Fruit fly (Drosophila melanogaster) whole organism, embryonic: ENCODE data around the gene CG1024.

ENCODE experiments used
- Atf6 ChIP-seq: fragments of 200-800 bp; sonication (Bioruptor generic); IDR thresholded peaks from 2 replicates; pipeline ENCODE4 v1.3.6; 2022; ENCODE audit warnings: missing biosample characterization, missing genetic modification characterization
- Blimp-1 ChIP-seq: fragments of 200-800 bp; sonication (Bioruptor generic); optimal IDR thresholded peaks from 3 replicates; lab custom pipeline; 2018; ENCODE audit warnings: missing biosample characterization, missing genetic modification characterization, mild to moderate bottlenecking, moderate library complexity, missing genetic modification reagents
- C15 ChIP-seq: fragments of 200-800 bp; sonication (Bioruptor generic); IDR thresholded peaks from 3 replicates; pipeline ENCODE4 v1.3.6; 2022; ENCODE audit warnings: missing biosample characterization, missing genetic modification characterization
- CG1024 ChIP-seq: fragments of 200-800 bp; sonication (Bioruptor generic); IDR thresholded peaks from 2 replicates; pipeline ENCODE4 v1.3.6; 2022; ENCODE audit warnings: missing biosample characterization, missing genetic modification characterization
- CG11398 ChIP-seq: fragments of 200-800 bp; sonication (Bioruptor generic); optimal IDR thresholded peaks from 2 replicates; lab custom pipeline; 2016; ENCODE audit warnings: missing biosample characterization, missing genetic modification characterization
- CG11560 ChIP-seq: fragments of 200-800 bp; sonication (Bioruptor generic); IDR thresholded peaks from 3 replicates; pipeline ENCODE4 v1.3.6; 2022; ENCODE audit warnings: missing biosample characterization, missing genetic modification characterization
- CG12744 ChIP-seq: fragments of 200-800 bp; sonication (Bioruptor generic); optimal IDR thresholded peaks from 2 replicates; lab custom pipeline; 2016; ENCODE audit warnings: missing biosample characterization, missing genetic modification characterization
- CG15269 ChIP-seq: fragments of 200-800 bp; sonication (Bioruptor generic); optimal IDR thresholded peaks from 2 replicates; lab custom pipeline; 2018; ENCODE audit warnings: missing biosample characterization, mild to moderate bottlenecking, missing genetic modification characterization, moderate library complexity
- CG15601 ChIP-seq: fragments of 200-800 bp; sonication (Bioruptor generic); optimal IDR thresholded peaks from 3 replicates; lab custom pipeline; 2019; ENCODE audit warnings: missing biosample characterization, mild to moderate bottlenecking, missing genetic modification characterization, moderate library complexity
- CG1602 ChIP-seq: fragments of 200-800 bp; sonication (Bioruptor generic); optimal IDR thresholded peaks from 3 replicates; lab custom pipeline; 2016; ENCODE audit warnings: missing biosample characterization, missing genetic modification characterization
- CG16815 ChIP-seq: fragments of 200-800 bp; sonication (Bioruptor generic); optimal IDR thresholded peaks from 3 replicates; lab custom pipeline; 2017; ENCODE audit warnings: missing biosample characterization, mild to moderate bottlenecking, missing genetic modification characterization
- CG16863 ChIP-seq: fragments of 200-800 bp; sonication (Bioruptor generic); optimal IDR thresholded peaks from 3 replicates; lab custom pipeline; 2016; ENCODE audit warnings: missing biosample characterization, missing genetic modification characterization
- CG17359 ChIP-seq: fragments of 200-800 bp; sonication (Bioruptor generic); optimal IDR thresholded peaks from 3 replicates; lab custom pipeline; 2018; ENCODE audit warnings: missing biosample characterization, mild to moderate bottlenecking, missing genetic modification characterization, moderate library complexity
- CG30403 ChIP-seq: fragments of 200-800 bp; sonication (Bioruptor generic); optimal IDR thresholded peaks from 3 replicates; lab custom pipeline; 2016; ENCODE audit warnings: missing biosample characterization, missing genetic modification characterization
- CG3163 ChIP-seq: fragments of 200-800 bp; sonication (Bioruptor generic); optimal IDR thresholded peaks from 3 replicates; lab custom pipeline; 2016; ENCODE audit warnings: missing biosample characterization, missing genetic modification characterization
- CG34224 ChIP-seq: fragments of 200-800 bp; sonication (Bioruptor generic); IDR thresholded peaks from 3 replicates; pipeline ENCODE4 v1.3.6; 2022; ENCODE audit warnings: missing biosample characterization, missing genetic modification characterization; ENCODE audit not compliant: partially characterized antibody
- CG4617 ChIP-seq: fragments of 200-800 bp; sonication (Bioruptor generic); optimal IDR thresholded peaks from 3 replicates; lab custom pipeline; 2016; ENCODE audit warnings: missing biosample characterization, missing genetic modification characterization, borderline replicate concordance
- CG6689 ChIP-seq: fragments of 200-800 bp; sonication (Bioruptor generic); IDR thresholded peaks from 2 replicates; pipeline ENCODE4 v1.3.6; 2022; ENCODE audit warnings: missing biosample characterization, missing genetic modification characterization
- CG7839 ChIP-seq: fragments of 200-800 bp; sonication (Bioruptor generic); optimal IDR thresholded peaks from 3 replicates; lab custom pipeline; 2018; ENCODE audit warnings: missing biosample characterization, mild to moderate bottlenecking, missing genetic modification characterization, moderate library complexity
- CG7987 ChIP-seq: fragments of 200-800 bp; sonication (Bioruptor generic); optimal IDR thresholded peaks from 2 replicates; lab custom pipeline; 2018; ENCODE audit warnings: missing biosample characterization, mild to moderate bottlenecking, missing genetic modification characterization, moderate library complexity
- CG8089 ChIP-seq: fragments of 200-800 bp; sonication (Bioruptor generic); optimal IDR thresholded peaks from 3 replicates; lab custom pipeline; 2016; ENCODE audit warnings: missing biosample characterization, missing genetic modification characterization
- CG8388 ChIP-seq: fragments of 200-800 bp; sonication (Bioruptor generic); optimal IDR thresholded peaks from 2 replicates; lab custom pipeline; 2019; ENCODE audit warnings: missing biosample characterization, mild to moderate bottlenecking, missing genetic modification characterization, moderate library complexity
- CG9437 ChIP-seq: fragments of 200-800 bp; sonication (Bioruptor generic); optimal IDR thresholded peaks from 2 replicates; lab custom pipeline; 2018; ENCODE audit warnings: missing biosample characterization, mild to moderate bottlenecking, missing genetic modification characterization
- CG9876 ChIP-seq: fragments of 200-800 bp; sonication (Bioruptor generic); optimal IDR thresholded peaks from 2 replicates; lab custom pipeline; 2016; ENCODE audit warnings: missing biosample characterization, missing genetic modification characterization
- Dad ChIP-seq: fragments of 200-800 bp; sonication (Bioruptor generic); optimal IDR thresholded peaks from 3 replicates; lab custom pipeline; 2016; ENCODE audit warnings: missing biosample characterization, missing genetic modification characterization
- Deaf1 ChIP-seq: fragments of 200-800 bp; optimal IDR thresholded peaks from 3 replicates; lab custom pipeline; 2019; ENCODE audit warnings: missing biosample characterization, mild to moderate bottlenecking, missing genetic modification characterization, moderate library complexity
- Dfd ChIP-seq, 2 experiments: fragments of >200 bp; optimal IDR thresholded peaks; 2 replicates each; lab custom pipeline; 2017; ENCODE audit warnings: missing biosample characterization in 2 of 2, missing genetic modification characterization in 2 of 2
- Dip2 ChIP-seq: fragments of 200-800 bp; sonication (Bioruptor generic); IDR thresholded peaks from 2 replicates; pipeline ENCODE4 v1.3.6; 2022; ENCODE audit warnings: missing biosample characterization, missing genetic modification characterization
- Ets65A ChIP-seq: fragments of 200-800 bp; sonication (Bioruptor generic); peaks from one replicate; lab custom pipeline; 2016; ENCODE audit warnings: missing biosample characterization, missing genetic modification characterization
- HLHmδ ChIP-seq: fragments of 200-800 bp; sonication (Bioruptor generic); optimal IDR thresholded peaks from 2 replicates; lab custom pipeline; 2018; ENCODE audit warnings: missing biosample characterization, mild to moderate bottlenecking, missing genetic modification characterization, moderate library complexity
- NC2α ChIP-seq: fragments of 200-800 bp; sonication (Bioruptor generic); optimal IDR thresholded peaks from 2 replicates; lab custom pipeline; 2016; ENCODE audit warnings: missing biosample characterization, missing genetic modification characterization
- Neu2 ChIP-seq: fragments of 200-800 bp; sonication (Bioruptor generic); optimal IDR thresholded peaks from 3 replicates; lab custom pipeline; 2016; ENCODE audit warnings: missing biosample characterization, missing genetic modification characterization, borderline replicate concordance
- Sry-δ ChIP-seq: fragments of 200-800 bp; sonication (Bioruptor generic); optimal IDR thresholded peaks from 2 replicates; lab custom pipeline; 2016; ENCODE audit warnings: missing biosample characterization, missing genetic modification characterization
- Xbp1 ChIP-seq: fragments of 200-800 bp; sonication (Bioruptor generic); optimal IDR thresholded peaks from 3 replicates; lab custom pipeline; 2016; ENCODE audit warnings: missing biosample characterization, mild to moderate bottlenecking, missing genetic modification characterization
- abd-A ChIP-seq: fragments of 200-800 bp; sonication (Bioruptor generic); optimal IDR thresholded peaks from 3 replicates; lab custom pipeline; 2019; ENCODE audit warnings: missing biosample characterization, mild to moderate bottlenecking, missing genetic modification characterization, moderate library complexity
- br ChIP-seq: fragments of >200 bp; optimal IDR thresholded peaks from 2 replicates; lab custom pipeline; 2017
- gce ChIP-seq: fragments of 200-800 bp; sonication (Bioruptor generic); IDR thresholded peaks from 3 replicates; pipeline ENCODE4 v1.3.6; 2022; ENCODE audit warnings: missing biosample characterization, missing genetic modification characterization
- ham ChIP-seq: fragments of 200-800 bp; sonication (Bioruptor generic); IDR thresholded peaks from 2 replicates; pipeline ENCODE4 v1.3.6; 2022; ENCODE audit warnings: missing biosample characterization, missing genetic modification characterization
- lbe ChIP-seq: fragments of 200-800 bp; sonication (Bioruptor generic); optimal IDR thresholded peaks from 2 replicates; lab custom pipeline; 2016; ENCODE audit warnings: missing biosample characterization, mild to moderate bottlenecking, missing genetic modification characterization
- nerfin-2 ChIP-seq: fragments of 200-800 bp; sonication (Bioruptor generic); IDR thresholded peaks from 2 replicates; pipeline ENCODE4 v1.3.6; 2022; ENCODE audit warnings: missing biosample characterization, missing genetic modification characterization; ENCODE audit not compliant: partially characterized antibody
- nmo ChIP-seq: fragments of 200-800 bp; sonication (Bioruptor generic); optimal IDR thresholded peaks from 2 replicates; lab custom pipeline; 2018; ENCODE audit warnings: missing biosample characterization, mild to moderate bottlenecking, missing genetic modification characterization, moderate library complexity
- pan ChIP-seq, 4 experiments: fragments of >200 bp in 3 of 4; fragments of 200-800 bp in 1 of 4; sonication (Bioruptor generic) in 1 of 4; optimal IDR thresholded peaks in 3 of 4; IDR thresholded peaks in 1 of 4; 2 replicates each; pipeline versions ENCODE4 v1.3.6 to Lab custom; 2017 to 2022; ENCODE audit warnings: missing biosample characterization in 2 of 4, missing genetic modification characterization in 2 of 4, mixed read lengths in 1 of 4
- pb ChIP-seq: fragments of 200-800 bp; sonication (Bioruptor generic); optimal IDR thresholded peaks from 3 replicates; lab custom pipeline; 2016; ENCODE audit warnings: missing biosample characterization, missing genetic modification characterization
- pzg ChIP-seq: fragments of 200-800 bp; sonication (Bioruptor generic); optimal IDR thresholded peaks from 3 replicates; lab custom pipeline; 2018; ENCODE audit warnings: missing biosample characterization, mild to moderate bottlenecking, missing genetic modification characterization, moderate library complexity
- sens ChIP-seq: fragments of 200-800 bp; sonication (Bioruptor generic); peaks from one replicate; lab custom pipeline; 2016; ENCODE audit warnings: missing biosample characterization, missing genetic modification characterization
- seq ChIP-seq: fragments of 200-800 bp; sonication (Bioruptor generic); IDR thresholded peaks from 2 replicates; pipeline ENCODE4 v1.3.6; 2022; ENCODE audit warnings: missing biosample characterization, missing genetic modification characterization
- tgo ChIP-seq: fragments of 200-800 bp; sonication (Bioruptor generic); IDR thresholded peaks from 3 replicates; pipeline ENCODE4 v1.3.6; 2022; ENCODE audit warnings: missing biosample characterization, missing genetic modification characterization
- tx ChIP-seq: fragments of 200-800 bp; sonication (Bioruptor generic); optimal IDR thresholded peaks from 2 replicates; lab custom pipeline; 2016; ENCODE audit warnings: missing biosample characterization, missing genetic modification characterization
- unc-4 ChIP-seq: fragments of 200-800 bp; sonication (Bioruptor generic); IDR thresholded peaks from 2 replicates; pipeline ENCODE4 v1.3.6; 2022; ENCODE audit warnings: missing biosample characterization, missing genetic modification characterization; ENCODE audit not compliant: partially characterized antibody
- vfl ChIP-seq: fragments of 200-800 bp; sonication (Bioruptor generic); optimal IDR thresholded peaks from 2 replicates; lab custom pipeline; 2016; ENCODE audit warnings: missing biosample characterization, missing genetic modification characterization

The CG1024 gene

dm6 chr3R:6400710-6401521 is 20.8 kb upstream of the CG1024 start (continued):
- TF ChIP-seq Dfd (GFP tag; optimal IDR thresholded peaks at IDR 0.05; lab: Kevin White, UChicago) (no peak), sens (GFP tag; lab: Kevin White, UChicago) (peak; percentile 73), tx (GFP tag; lab: Kevin White, UChicago) (no peak), CG1024 (no peak), Xbp1 (GFP tag; lab: Kevin White, UChicago) (no peak), CG12744 (GFP tag; lab: Kevin White, UChicago) (no peak), pb (GFP tag; lab: Kevin White, UChicago) (no peak), pan (optimal IDR thresholded peaks at IDR 0.05; lab: Kevin White, UChicago) (no peak), pan (GFP tag; optimal IDR thresholded peaks at IDR 0.05 in 1 of 2, IDR thresholded peaks at IDR 0.05 in 1 of 2) (no peak), CG16863 (no peak), CG9876 (no peak), Sry-δ (no peak), CG3163 (no peak), CG1602 (GFP tag; lab: Kevin White, UChicago) (no peak), CG8388 (GFP tag; lab: Kevin White, UChicago) (no peak), seq (no peak), Deaf1 (tag; lab: Kevin White, UChicago) (no peak), Ets65A (no peak), tgo (GFP tag; lab: Robert Waterston, UW) (no peak), HLHmδ (GFP tag; lab: Kevin White, UChicago) (no peak), pzg (GFP tag; lab: Kevin White, UChicago) (no peak), Atf6 (GFP tag; lab: Robert Waterston, UW) (0 out of 2 replicates have a peak, but pooled peaks have one; percentile 11), C15 (GFP tag; lab: Robert Waterston, UW) (no peak), ham (GFP tag; lab: Robert Waterston, UW) (no peak), NC2α (GFP tag; lab: Kevin White, UChicago) (no peak), vfl (GFP tag; lab: Kevin White, UChicago) (no peak), CG15269 (peak; percentile 26), nerfin-2 (GFP tag; lab: Robert Waterston, UW) (no peak), lbe (GFP tag; lab: Kevin White, UChicago) (peak; percentile 26), CG34224 (no peak), CG11398 (GFP tag; lab: Kevin White, UChicago) (no peak), abd-A (tag; lab: Kevin White, UChicago) (peak; percentile 59), CG9437 (GFP tag; lab: Kevin White, UChicago) (no peak), CG15601 (peak; percentile 25), Dip2 (GFP tag; lab: Robert Waterston, UW) (no peak), CG11560 (tag; lab: Robert Waterston, UW) (no peak), CG8089 (GFP tag; lab: Kevin White, UChicago) (no peak), Blimp-1 (peak; percentile 26), CG16815 (no peak), unc-4 (GFP tag; lab: Robert Waterston, UW) (no peak), CG7987 (GFP tag; lab: Kevin White, UChicago) (peak; percentile 80), Dad (GFP tag; lab: Kevin White, UChicago) (no peak), CG4617 (GFP tag; lab: Kevin White, UChicago) (no peak), CG7839 (no peak), Neu2 (GFP tag; lab: Kevin White, UChicago) (no peak), nmo (GFP tag; lab: Kevin White, UChicago) (no peak), CG17359 (tag; lab: Kevin White, UChicago) (peak; percentile 56), br (no peak), CG30403 (GFP tag; lab: Kevin White, UChicago) (no peak), CG6689 (GFP tag; lab: Robert Waterston, UW) (no peak), gce (no peak)
